Worm (Caenorhabditis elegans) whole organism, L1 larva: ENCODE measurements around the gene T25E4.2.

ENCODE experiments used
- C04F5.9 ChIP-seq: sonication (generic microtip); optimal IDR thresholded peaks from 2 replicates; lab custom pipeline; 2016; ENCODE audit warnings: missing genetic modification characterization, missing compliant biosample characterization
- C34B4.2 ChIP-seq: sonication (generic microtip); optimal IDR thresholded peaks from 2 replicates; lab custom pipeline; 2017; ENCODE audit warnings: mild to moderate bottlenecking, missing genetic modification characterization, missing compliant biosample characterization
- F16B12.6 ChIP-seq: fragments of 150-350 bp; optimal IDR thresholded peaks from 2 replicates; lab custom pipeline; 2014; ENCODE audit warnings: missing biosample characterization, missing genetic modification characterization
- aha-1 ChIP-seq: fragments of 150-350 bp; optimal IDR thresholded peaks from 2 replicates; lab custom pipeline; 2014; ENCODE audit warnings: missing biosample characterization, missing genetic modification characterization
- alr-1 ChIP-seq: fragments of 200-800 bp; sonication (Bioruptor generic); optimal IDR thresholded peaks from 2 replicates; lab custom pipeline; 2018; ENCODE audit warnings: borderline replicate concordance, mild to moderate bottlenecking, missing genetic modification characterization, missing compliant biosample characterization
- ama-1 ChIP-seq: fragments of 150-350 bp; optimal IDR thresholded peaks from 2 replicates; lab custom pipeline; 2014
- ceh-90 ChIP-seq: sonication (generic microtip); optimal IDR thresholded peaks from 2 replicates; lab custom pipeline; 2016; ENCODE audit warnings: missing genetic modification characterization, missing compliant biosample characterization
- ces-1 ChIP-seq: fragments of 150-350 bp; optimal IDR thresholded peaks from 2 replicates; lab custom pipeline; 2014; ENCODE audit warnings: missing biosample characterization, missing genetic modification reagents, missing genetic modification characterization
- efl-3 ChIP-seq: fragments of 200-800 bp; sonication (Bioruptor generic); optimal IDR thresholded peaks from 2 replicates; lab custom pipeline; 2018; ENCODE audit warnings: mild to moderate bottlenecking, missing genetic modification characterization, missing compliant biosample characterization
- egl-13 ChIP-seq: sonication (generic microtip); optimal IDR thresholded peaks from 2 replicates; lab custom pipeline; 2016; ENCODE audit warnings: missing genotype, missing genetic modification reagents, missing genetic modification characterization, missing compliant biosample characterization
- elt-2 ChIP-seq: sonication (generic microtip); optimal IDR thresholded peaks from 2 replicates; lab custom pipeline; 2016; ENCODE audit warnings: missing genetic modification characterization, mild to moderate bottlenecking, inconsistent platforms, missing compliant biosample characterization, missing genetic modification reagents
- ets-5 ChIP-seq: fragments of 200-800 bp; sonication (Bioruptor generic); IDR thresholded peaks from 2 replicates; pipeline ENCODE4 v1.3.6; 2022; ENCODE audit warnings: missing genetic modification characterization, missing compliant biosample characterization
- fkh-10 ChIP-seq: sonication (generic microtip); optimal IDR thresholded peaks from 2 replicates; lab custom pipeline; 2017; ENCODE audit warnings: missing biosample characterization, missing genetic modification reagents, missing genetic modification characterization
- fkh-4 ChIP-seq: sonication (generic microtip); optimal IDR thresholded peaks from 2 replicates; lab custom pipeline; 2016; ENCODE audit warnings: missing compliant biosample characterization, missing genetic modification characterization, borderline replicate concordance
- grh-1 ChIP-seq: fragments of 200-800 bp; sonication (Bioruptor generic); IDR thresholded peaks from 2 replicates; pipeline ENCODE4 v1.3.6; 2022; ENCODE audit warnings: missing genetic modification reagents, missing genetic modification characterization, missing compliant biosample characterization
- hlh-17 ChIP-seq: fragments of 200-800 bp; sonication (Bioruptor generic); optimal IDR thresholded peaks from 2 replicates; lab custom pipeline; 2018; ENCODE audit warnings: missing genetic modification characterization, mild to moderate bottlenecking, missing compliant biosample characterization, moderate library complexity, borderline replicate concordance
- hlh-4 ChIP-seq: sonication (generic microtip); optimal IDR thresholded peaks from 2 replicates; lab custom pipeline; 2016; ENCODE audit warnings: mild to moderate bottlenecking, missing genetic modification characterization, missing compliant biosample characterization
- hpl-2 ChIP-seq: fragments of 150-350 bp; optimal IDR thresholded peaks from 2 replicates; lab custom pipeline; 2014; ENCODE audit warnings: missing biosample characterization, missing genetic modification reagents, missing genetic modification characterization
- irx-1 ChIP-seq: sonication (generic microtip); optimal IDR thresholded peaks from 2 replicates; lab custom pipeline; 2016; ENCODE audit warnings: missing genetic modification characterization, missing compliant biosample characterization
- isw-1 ChIP-seq: fragments of 200-800 bp; sonication (Bioruptor generic); IDR thresholded peaks from 2 replicates; pipeline ENCODE4 v1.3.6; 2022; ENCODE audit warnings: missing genetic modification characterization, missing compliant biosample characterization
- lin-14 ChIP-seq: fragments of 200-800 bp; sonication (Bioruptor generic); optimal IDR thresholded peaks from 2 replicates; lab custom pipeline; 2018; ENCODE audit warnings: mild to moderate bottlenecking, missing genetic modification characterization, moderate library complexity, missing compliant biosample characterization
- lin-15B ChIP-seq: fragments of 150-350 bp; sonication (generic microtip); optimal IDR thresholded peaks from 3 replicates; lab custom pipeline; 2014; ENCODE audit warnings: missing biosample characterization, missing genetic modification characterization
- lin-39 ChIP-seq: fragments of 150-350 bp; optimal IDR thresholded peaks from 2 replicates; lab custom pipeline; 2014; ENCODE audit warnings: missing biosample characterization, missing genetic modification reagents, missing genetic modification characterization
- lir-3 ChIP-seq: sonication (generic microtip); optimal IDR thresholded peaks from 2 replicates; lab custom pipeline; 2016; ENCODE audit warnings: mild to moderate bottlenecking, missing genetic modification characterization, moderate library complexity, missing compliant biosample characterization; ENCODE audit not compliant: poor library complexity
- lsy-2 ChIP-seq, 2 experiments: fragments of 150-350 bp; optimal IDR thresholded peaks; 2 replicates each; lab custom pipeline; 2014; ENCODE audit warnings: missing biosample characterization in 2 of 2, missing genetic modification characterization in 2 of 2
- mab-9 ChIP-seq: fragments of 200-800 bp; sonication (Bioruptor generic); IDR thresholded peaks from 2 replicates; pipeline ENCODE4 v1.3.6; 2022; ENCODE audit warnings: missing genetic modification reagents, missing genetic modification characterization, missing compliant biosample characterization
- mef-2 ChIP-seq: fragments of 150-350 bp; optimal IDR thresholded peaks from 2 replicates; lab custom pipeline; 2014; ENCODE audit warnings: missing biosample characterization, missing genetic modification characterization
- nhr-11 ChIP-seq: fragments of 150-350 bp; optimal IDR thresholded peaks from 2 replicates; lab custom pipeline; 2014; ENCODE audit warnings: missing biosample characterization, missing genetic modification characterization
- nhr-12 ChIP-seq: sonication (generic microtip); optimal IDR thresholded peaks from 2 replicates; lab custom pipeline; 2017; ENCODE audit warnings: missing biosample characterization, missing genetic modification characterization
- nhr-19 ChIP-seq: fragments of 200-800 bp; sonication (Bioruptor generic); conservative IDR thresholded peaks from 2 replicates; pipeline ENCODE4 v1.3.6; 2022; ENCODE audit warnings: missing genetic modification characterization, missing compliant biosample characterization
- nhr-237 ChIP-seq: fragments of 150-350 bp; optimal IDR thresholded peaks from 2 replicates; lab custom pipeline; 2014; ENCODE audit warnings: missing biosample characterization, missing genetic modification characterization
- nhr-47 ChIP-seq: sonication (generic microtip); optimal IDR thresholded peaks from 2 replicates; lab custom pipeline; 2016; ENCODE audit warnings: mild to moderate bottlenecking, missing genetic modification characterization, moderate library complexity, missing compliant biosample characterization
- nhr-71 ChIP-seq: sonication (generic microtip); optimal IDR thresholded peaks from 2 replicates; lab custom pipeline; 2016; ENCODE audit warnings: mild to moderate bottlenecking, missing genetic modification characterization, moderate library complexity, missing compliant biosample characterization
- nhr-84 ChIP-seq: sonication (generic microtip); optimal IDR thresholded peaks from 2 replicates; lab custom pipeline; 2017; ENCODE audit warnings: missing biosample characterization, missing genetic modification characterization
- nhr-90 ChIP-seq: sonication (generic microtip); optimal IDR thresholded peaks from 2 replicates; lab custom pipeline; 2016; ENCODE audit warnings: mild to moderate bottlenecking, missing genetic modification characterization, missing compliant biosample characterization; ENCODE audit not compliant: poor library complexity
- pax-3 ChIP-seq: fragments of 200-800 bp; sonication (Bioruptor generic); optimal IDR thresholded peaks from 2 replicates; lab custom pipeline; 2018; ENCODE audit warnings: mild to moderate bottlenecking, missing genetic modification characterization, moderate library complexity, missing compliant biosample characterization
- rnt-1 ChIP-seq: sonication (generic microtip); optimal IDR thresholded peaks from 2 replicates; lab custom pipeline; 2016; ENCODE audit warnings: mild to moderate bottlenecking, missing genetic modification characterization, moderate library complexity, missing compliant biosample characterization
- skn-1 ChIP-seq: fragments of 150-350 bp; optimal IDR thresholded peaks from 2 replicates; lab custom pipeline; 2014; ENCODE audit warnings: missing biosample characterization, missing genetic modification characterization
- sptf-1 ChIP-seq: fragments of 150-350 bp; optimal IDR thresholded peaks from 2 replicates; lab custom pipeline; 2014; ENCODE audit warnings: missing biosample characterization, missing genetic modification characterization
- sup-37 ChIP-seq: fragments of 200-800 bp; sonication (Bioruptor generic); optimal IDR thresholded peaks from 2 replicates; lab custom pipeline; 2018; ENCODE audit warnings: mild to moderate bottlenecking, missing genetic modification characterization, missing compliant biosample characterization
- swsn-7 ChIP-seq: sonication (generic microtip); optimal IDR thresholded peaks from 2 replicates; lab custom pipeline; 2016; ENCODE audit warnings: missing genetic modification characterization, missing compliant biosample characterization
- unc-30 ChIP-seq: sonication (generic microtip); optimal IDR thresholded peaks from 2 replicates; lab custom pipeline; 2017; ENCODE audit warnings: missing biosample characterization, missing genetic modification characterization
- unc-62 ChIP-seq: fragments of 150-350 bp; optimal IDR thresholded peaks from 2 replicates; lab custom pipeline; 2014; ENCODE audit warnings: missing biosample characterization, missing genetic modification reagents, missing genetic modification characterization
- unc-98 ChIP-seq: fragments of 200-800 bp; sonication (Bioruptor generic); IDR thresholded peaks from 2 replicates; pipeline ENCODE4 v1.3.6; 2022; ENCODE audit warnings: missing genetic modification characterization, missing compliant biosample characterization
- vab-15 ChIP-seq: sonication (generic microtip); optimal IDR thresholded peaks from 2 replicates; lab custom pipeline; 2017; ENCODE audit warnings: missing genotype, mild to moderate bottlenecking, missing genetic modification characterization, missing compliant biosample characterization
- xbp-1 ChIP-seq: sonication (generic microtip); optimal IDR thresholded peaks from 2 replicates; lab custom pipeline; 2016; ENCODE audit warnings: missing genetic modification characterization, missing compliant biosample characterization
- zip-4 ChIP-seq: fragments of 200-800 bp; sonication (Bioruptor generic); optimal IDR thresholded peaks from 2 replicates; lab custom pipeline; 2018; ENCODE audit warnings: mild to moderate bottlenecking, missing genetic modification characterization, moderate library complexity, missing compliant biosample characterization
- ztf-4 ChIP-seq: fragments of 150-350 bp; optimal IDR thresholded peaks from 2 replicates; lab custom pipeline; 2014; ENCODE audit warnings: missing biosample characterization, missing genetic modification characterization

The T25E4.2 gene

ce11 chrII:5603194-5603593 is 21.0 kb upstream of the T25E4.2 start, which contains the start of gene C17G10.6:
Gene C17G10.6 (minus strand): TSS chrII:5603294.
- TF ChIP-seq mef-2 (tag; lab: Kevin White, UChicago): no peak
- TF ChIP-seq nhr-19: no peak
- no peak for TF ChIP-seq nhr-90
- TF ChIP-seq ceh-90 (tag; lab: Kevin White, UChicago): no peak
- no peak for TF ChIP-seq skn-1
- TF ChIP-seq lir-3 (tag; lab: Kevin White, UChicago): no peak
- TF ChIP-seq nhr-71 (tag; lab: Kevin White, UChicago): no peak
- no peak for TF ChIP-seq mab-9 (GFP tag; lab: Robert Waterston, UW)

ce11 chrII:5599326-5600044 is 17.3 kb upstream of the T25E4.2 start, which contains the start of gene C17G10.10:
Gene C17G10.10 (minus strand): TSS chrII:5599376.
- TF ChIP-seq zip-4 (GFP tag; lab: Kevin White, UChicago): peak; percentile 43
- peak; percentile 19 for TF ChIP-seq pax-3 (tag; lab: Kevin White, UChicago)
- no peak for TF ChIP-seq fkh-4 (tag; lab: Kevin White, UChicago)
- TF ChIP-seq nhr-11 (tag; lab: Kevin White, UChicago): peak; percentile 35
- TF ChIP-seq hlh-4 (tag; lab: Kevin White, UChicago): no peak
- no peak for TF ChIP-seq vab-15 (tag; lab: Kevin White, UChicago)
- TF ChIP-seq isw-1 (GFP tag; lab: Robert Waterston, UW): no peak; the same call in 1 of the 2 replicates
- no peak for TF ChIP-seq C34B4.2
- TF ChIP-seq nhr-237: no peak
- TF ChIP-seq lir-3 (tag; lab: Kevin White, UChicago): peak; percentile 28
- TF ChIP-seq grh-1 (GFP tag; lab: Robert Waterston, UW): peak; percentile 72
- TF ChIP-seq skn-1: no peak
- no peak for TF ChIP-seq fkh-10
- peak; percentile 75 for TF ChIP-seq sup-37 (GFP tag; lab: Kevin White, UChicago)
- peak; percentile 30 for TF ChIP-seq C04F5.9 (tag; lab: Kevin White, UChicago)
- TF ChIP-seq efl-3 (GFP tag; lab: Kevin White, UChicago): peak; percentile 4
- no peak for TF ChIP-seq mef-2 (tag; lab: Kevin White, UChicago)
- TF ChIP-seq lsy-2 (tag; optimal IDR thresholded peaks at IDR 0.05; lab: Kevin White, UChicago): peak; percentile 54 to 70
- peak; percentile 93 for TF ChIP-seq elt-2 (tag; lab: Kevin White, UChicago)
- TF ChIP-seq alr-1: no peak
- TF ChIP-seq lin-39 (tag; lab: Kevin White, UChicago): peak; percentile 68
- TF ChIP-seq unc-30: no peak
- no peak for TF ChIP-seq ces-1 (GFP tag; lab: Kevin White, UChicago)
- no peak for TF ChIP-seq sptf-1 (tag; lab: Kevin White, UChicago)
- peak; percentile 92 for TF ChIP-seq rnt-1 (tag; lab: Kevin White, UChicago)
- TF ChIP-seq nhr-71 (tag; lab: Kevin White, UChicago): peak; percentile 89
- peak; percentile 86 for TF ChIP-seq nhr-47 (tag; lab: Kevin White, UChicago)
- peak; percentile 95 for TF ChIP-seq ama-1 (lab: Kevin White, UChicago)
- TF ChIP-seq hlh-17 (GFP tag; lab: Kevin White, UChicago): peak; percentile 59
- peak; percentile 6 for TF ChIP-seq egl-13
- TF ChIP-seq ets-5: no peak
- no peak for TF ChIP-seq lin-15B (tag; lab: Kevin White, UChicago)
- peak; percentile 63 for TF ChIP-seq xbp-1
- no peak for TF ChIP-seq aha-1 (tag; lab: Kevin White, UChicago)
- TF ChIP-seq F16B12.6 (tag; lab: Kevin White, UChicago): peak; percentile 14
- TF ChIP-seq irx-1 (tag; lab: Kevin White, UChicago): peak; percentile 63
- peak; percentile 83 for TF ChIP-seq swsn-7 (tag; lab: Kevin White, UChicago)
- TF ChIP-seq ztf-4 (tag; lab: Kevin White, UChicago): peak; percentile 73
- TF ChIP-seq nhr-12: no peak
- TF ChIP-seq lin-14 (GFP tag; lab: Kevin White, UChicago): peak; percentile 82
- TF ChIP-seq nhr-84: no peak
- no peak for TF ChIP-seq ceh-90 (tag; lab: Kevin White, UChicago)
- no peak for TF ChIP-seq unc-62 (GFP tag; lab: Kevin White, UChicago)
- TF ChIP-seq hpl-2 (GFP tag; lab: Kevin White, UChicago): peak; percentile 57
- no peak for TF ChIP-seq unc-98 (GFP tag; lab: Robert Waterston, UW)
- TF ChIP-seq nhr-90: peak; percentile 93
